Worm (Caenorhabditis elegans) whole organism, L4/young adult: Measurements from ENCODE around the gene srx-41.

Source experiments
- W03F9.2 ChIP-seq: fragments of 150-350 bp; optimal IDR thresholded peaks from 2 replicates; lab custom pipeline; 2014; ENCODE audit warnings: missing biosample characterization, missing genetic modification characterization
- dao-5 ChIP-seq: sonication (generic microtip); optimal IDR thresholded peaks from 2 replicates; lab custom pipeline; 2016; ENCODE audit warnings: missing genotype, missing genetic modification characterization, moderate library complexity, missing compliant biosample characterization
- him-1 ChIP-seq: sonication (generic microtip); optimal IDR thresholded peaks from 2 replicates; lab custom pipeline; 2016; ENCODE audit warnings: missing genotype, missing genetic modification reagents, missing genetic modification characterization, missing compliant biosample characterization

- TF ChIP-seq him-1 (tag; lab: Kevin White, UChicago) (no peak), dao-5 (tag; lab: Kevin White, UChicago) (no peak), W03F9.2 (tag; lab: Kevin White, UChicago) (no peak)
These were observed 4.5 kb downstream of the srx-41 start for ce11 chrV:3632249-3633030.
